Worm (Caenorhabditis elegans) whole organism, midembryonic: ENCODE results near the gene Y48E1C.2.

ENCODE experiments used
- T22C8.4 ChIP-seq: fragments of 200-800 bp; sonication (Bioruptor generic); IDR thresholded peaks from 2 replicates; pipeline ENCODE4 v1.3.6; 2022; ENCODE audit warnings: missing genetic modification characterization, missing compliant biosample characterization
- cog-1 ChIP-seq: sonication (generic microtip); optimal IDR thresholded peaks from 2 replicates; lab custom pipeline; 2016; ENCODE audit warnings: missing genetic modification characterization, missing compliant biosample characterization
- flt-1 ChIP-seq: fragments of 200-800 bp; sonication (Bioruptor generic); IDR thresholded peaks from 2 replicates; pipeline ENCODE4 v1.3.6; 2022; ENCODE audit warnings: missing genetic modification characterization, missing compliant biosample characterization
- klf-2 ChIP-seq: fragments of 200-800 bp; sonication (Bioruptor generic); conservative IDR thresholded peaks from 2 replicates; pipeline ENCODE4 v1.3.6; 2022; ENCODE audit warnings: missing genetic modification reagents, missing genetic modification characterization, missing compliant biosample characterization
- med-1 ChIP-seq: sonication (generic microtip); optimal IDR thresholded peaks from 2 replicates; lab custom pipeline; 2017; ENCODE audit warnings: missing genetic modification characterization, mild to moderate bottlenecking, missing compliant biosample characterization, antibody characterized with exemption, missing genetic modification reagents; ENCODE audit not compliant: insufficient read depth
- ref-1 ChIP-seq: fragments of 200-800 bp; sonication (Bioruptor generic); conservative IDR thresholded peaks from 2 replicates; pipeline ENCODE4 v1.3.6; 2022; ENCODE audit warnings: missing genetic modification reagents, missing genetic modification characterization, missing compliant biosample characterization
- tab-1 ChIP-seq: fragments of 200-800 bp; sonication (Bioruptor generic); IDR thresholded peaks from 2 replicates; pipeline ENCODE4 v1.3.6; 2022; ENCODE audit warnings: missing genetic modification characterization, missing compliant biosample characterization
- ztf-23 ChIP-seq: fragments of 200-800 bp; sonication (Bioruptor generic); IDR thresholded peaks from 2 replicates; pipeline ENCODE4 v1.3.6; 2022; ENCODE audit warnings: missing genetic modification reagents, missing genetic modification characterization, missing compliant biosample characterization
- ztf-29 ChIP-seq: fragments of 200-800 bp; sonication (Bioruptor generic); IDR thresholded peaks from 2 replicates; pipeline ENCODE4 v1.3.6; 2022; ENCODE audit warnings: missing genetic modification reagents, missing genetic modification characterization, missing compliant biosample characterization

Gene Y48E1C.2

DNA sequence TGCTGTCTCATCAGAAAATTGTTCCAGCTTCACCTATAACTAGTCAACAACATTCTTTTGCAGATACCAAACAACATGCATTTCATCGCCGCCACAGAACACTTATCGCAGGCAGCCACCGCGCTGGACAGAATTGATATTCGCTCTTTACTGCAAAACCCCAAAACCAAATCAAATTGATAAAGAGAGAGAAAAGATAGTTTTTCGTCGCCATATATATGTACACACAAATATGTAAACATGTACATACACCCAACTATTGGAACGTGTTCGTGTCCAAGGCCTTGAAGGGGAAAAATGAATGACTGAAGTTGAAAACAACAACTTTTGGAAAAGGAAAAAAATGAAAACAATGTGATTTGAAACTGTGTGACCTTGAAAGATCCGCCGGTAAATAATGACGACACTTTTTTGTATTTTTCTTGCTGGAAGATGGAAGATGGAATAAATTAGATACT, 41.1 kb downstream of the Y48E1C.2 start:
- TF ChIP-seq cog-1 (tag; lab: Kevin White, UChicago) (no peak), ztf-29 (GFP tag; lab: Robert Waterston, UW) (no peak), flt-1 (GFP tag; lab: Robert Waterston, UW) (no peak), klf-2 (GFP tag; lab: Robert Waterston, UW) (no peak), ztf-23 (no peak), tab-1 (no peak), ref-1 (GFP tag; lab: Robert Waterston, UW) (no peak), T22C8.4 (no peak), med-1 (GFP tag; lab: Kevin White, UChicago) (no peak)

DNA sequence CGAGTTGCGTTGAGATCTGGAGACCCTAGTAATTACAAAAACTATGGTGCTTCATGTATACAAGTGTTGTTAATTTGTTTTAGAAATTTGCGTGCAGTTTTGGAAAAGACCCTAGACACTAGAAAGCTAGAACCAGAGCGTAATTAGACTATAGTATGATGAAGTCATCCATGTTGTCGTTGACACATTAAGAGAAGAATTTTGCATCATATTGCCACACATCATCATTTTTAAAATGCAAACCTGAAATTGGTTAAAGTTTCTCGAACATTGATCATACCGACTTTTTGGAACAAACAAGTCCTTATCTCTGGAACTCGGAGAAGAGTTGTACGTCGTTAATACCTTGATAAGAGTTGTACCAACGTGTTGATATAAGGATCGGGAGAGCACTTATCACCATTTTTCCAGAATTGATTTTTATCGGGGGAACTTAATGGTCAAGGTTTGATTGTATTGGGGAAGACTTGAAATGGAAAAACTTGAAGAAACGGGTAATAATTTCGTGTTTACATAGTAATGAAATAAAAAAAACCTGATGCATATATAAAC, 43.6 kb downstream of the Y48E1C.2 start:
- no peak for TF ChIP-seq cog-1 (tag; lab: Kevin White, UChicago)
- TF ChIP-seq ref-1 (GFP tag; lab: Robert Waterston, UW) = no peak
- TF ChIP-seq flt-1 (GFP tag; lab: Robert Waterston, UW) = no peak
- TF ChIP-seq klf-2 (GFP tag; lab: Robert Waterston, UW) = no peak
- TF ChIP-seq ztf-29 (GFP tag; lab: Robert Waterston, UW) = no peak
- TF ChIP-seq ztf-23 = no peak
- no peak for TF ChIP-seq med-1 (GFP tag; lab: Kevin White, UChicago)
- TF ChIP-seq T22C8.4 = no peak
- TF ChIP-seq tab-1 = no peak

DNA sequence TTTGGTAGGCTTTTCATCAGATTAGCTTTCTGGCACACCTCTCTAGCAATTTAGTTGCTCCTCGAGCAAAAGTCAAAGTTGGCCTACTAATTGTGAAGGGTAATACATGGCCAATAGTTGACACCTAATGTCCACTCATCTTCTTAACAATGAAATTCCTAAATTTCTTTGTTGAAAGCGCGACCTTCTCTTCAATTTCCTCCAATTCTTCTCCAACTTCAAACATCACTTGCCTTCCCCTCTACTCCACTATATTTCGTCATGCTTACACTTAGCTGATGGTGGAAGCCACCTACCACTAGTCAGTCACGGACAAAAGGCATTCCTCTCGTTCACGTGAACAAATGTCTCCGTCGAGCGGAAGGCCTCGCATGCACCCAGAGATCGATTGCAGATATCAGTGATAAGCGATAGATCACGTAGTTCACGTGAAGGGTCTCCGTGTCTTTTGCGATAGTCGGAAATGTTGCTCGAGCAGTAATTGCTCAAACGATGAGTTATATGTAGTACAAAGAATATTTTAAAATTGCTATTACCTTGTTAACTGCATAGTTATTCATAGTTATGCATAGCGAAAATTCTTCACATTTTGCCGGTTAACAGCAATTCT, 44.8 kb downstream of the Y48E1C.2 start, which contains the start of gene E01G4.3:
Gene E01G4.3, minus strand, starts transcription at position 560 of the 610 bp plus-strand sequence.
- TF ChIP-seq T22C8.4 (no peak), tab-1 (no peak), flt-1 (GFP tag; lab: Robert Waterston, UW) (no peak), med-1 (GFP tag; lab: Kevin White, UChicago) (no peak), cog-1 (tag; lab: Kevin White, UChicago) (no peak), ref-1 (GFP tag; lab: Robert Waterston, UW) (no peak), klf-2 (GFP tag; lab: Robert Waterston, UW) (no peak), ztf-23 (no peak), ztf-29 (GFP tag; lab: Robert Waterston, UW) (no peak)

DNA sequence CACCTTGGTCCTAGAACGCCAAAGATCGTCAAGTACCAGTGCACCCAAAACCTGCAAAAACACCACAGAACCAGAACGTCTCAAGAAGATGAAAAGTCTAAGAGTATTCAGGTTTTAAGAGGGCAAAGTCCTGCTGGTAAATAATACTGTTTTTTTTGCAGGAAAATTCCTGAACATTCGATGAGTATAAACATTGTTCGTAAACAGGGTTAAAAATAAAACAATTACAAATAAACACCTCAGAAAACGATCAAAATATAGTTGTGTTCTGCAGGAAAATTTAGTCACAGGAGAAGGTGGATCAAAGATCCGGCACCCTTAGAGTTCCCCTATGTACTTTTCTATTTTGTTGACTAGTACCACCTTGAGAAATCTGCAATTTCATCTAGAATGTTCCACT, 46.3 kb downstream of the Y48E1C.2 start:
- no peak for TF ChIP-seq med-1 (GFP tag; lab: Kevin White, UChicago)
- no peak for TF ChIP-seq cog-1 (tag; lab: Kevin White, UChicago)
- TF ChIP-seq tab-1 = no peak
- no peak for TF ChIP-seq ztf-23
- no peak for TF ChIP-seq ztf-29 (GFP tag; lab: Robert Waterston, UW)
- TF ChIP-seq flt-1 (GFP tag; lab: Robert Waterston, UW) = no peak
- no peak for TF ChIP-seq ref-1 (GFP tag; lab: Robert Waterston, UW)
- no peak for TF ChIP-seq T22C8.4
- no peak for TF ChIP-seq klf-2 (GFP tag; lab: Robert Waterston, UW)

DNA sequence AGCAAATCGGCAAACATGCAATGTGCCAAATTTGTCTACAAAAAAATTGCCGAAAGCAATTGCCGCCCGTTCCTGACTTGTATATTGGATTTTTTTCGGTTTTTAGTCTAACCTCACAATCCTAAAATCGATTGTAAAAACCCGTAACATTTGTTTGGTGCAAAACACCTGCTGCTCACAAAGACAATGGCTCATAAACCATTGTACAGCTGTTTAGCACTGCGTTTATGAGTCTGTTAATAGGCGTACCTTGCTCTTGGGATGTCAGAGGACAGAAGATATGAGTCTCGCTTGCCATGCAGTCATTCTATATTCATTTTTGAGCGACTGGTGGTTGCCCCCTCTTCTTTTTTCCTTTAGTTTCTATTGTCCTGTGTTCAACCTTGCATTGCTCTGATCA, 47.8 kb downstream of the Y48E1C.2 start, which contains the start of gene E01G4.5:
Gene E01G4.5, plus strand, starts transcription at position 301 of the 400 bp plus-strand sequence.
- TF ChIP-seq flt-1 (GFP tag; lab: Robert Waterston, UW) (no peak), ref-1 (GFP tag; lab: Robert Waterston, UW) (no peak), klf-2 (GFP tag; lab: Robert Waterston, UW) (no peak), ztf-29 (GFP tag; lab: Robert Waterston, UW) (no peak), cog-1 (tag; lab: Kevin White, UChicago) (no peak), med-1 (GFP tag; lab: Kevin White, UChicago) (no peak), tab-1 (no peak), T22C8.4 (no peak), ztf-23 (no peak)

DNA sequence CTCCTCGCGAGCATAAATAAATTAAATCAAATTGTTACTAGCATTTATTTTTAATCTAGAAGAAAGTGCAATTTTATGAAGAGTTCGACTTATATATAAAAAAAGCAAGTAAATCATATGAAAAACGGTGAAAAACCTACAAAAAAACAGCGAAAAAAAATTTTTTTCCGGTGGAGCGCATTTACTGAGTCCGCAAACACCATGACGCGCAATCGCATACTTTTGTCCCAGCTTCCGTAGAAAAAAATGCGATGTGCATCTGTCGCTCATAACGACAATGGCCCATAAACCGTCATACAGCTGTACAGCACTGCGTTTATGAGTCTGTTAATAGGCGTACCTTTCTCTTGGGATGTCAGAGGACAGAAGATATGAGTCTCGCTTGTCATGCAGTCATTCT, 52.9 kb downstream of the Y48E1C.2 start:
- TF ChIP-seq T22C8.4 (no peak), ref-1 (GFP tag; lab: Robert Waterston, UW) (no peak), cog-1 (tag; lab: Kevin White, UChicago) (no peak), ztf-23 (no peak), flt-1 (GFP tag; lab: Robert Waterston, UW) (no peak), klf-2 (GFP tag; lab: Robert Waterston, UW) (no peak), tab-1 (no peak), ztf-29 (GFP tag; lab: Robert Waterston, UW) (no peak; the same call in 1 of the 2 replicates), med-1 (GFP tag; lab: Kevin White, UChicago) (no peak)
